Fruit fly (Drosophila melanogaster) whole organism, embryonic: ENCODE results near the gene cher.

Experiments used
- Antp ChIP-seq: fragments of 200-800 bp; sonication (Bioruptor generic); optimal IDR thresholded peaks from 3 replicates; lab custom pipeline; 2016; ENCODE audit warnings: missing biosample characterization, missing genetic modification characterization
- CG10267 ChIP-seq: fragments of 200-800 bp; sonication (Bioruptor generic); optimal IDR thresholded peaks from 2 replicates; lab custom pipeline; 2018; ENCODE audit warnings: missing biosample characterization, mild to moderate bottlenecking, missing genetic modification characterization, moderate library complexity
- CG10321 ChIP-seq: fragments of 200-800 bp; sonication (Bioruptor generic); IDR thresholded peaks from 2 replicates; pipeline ENCODE4 v1.3.6; 2022; ENCODE audit warnings: missing biosample characterization, missing genetic modification characterization
- CG12236 ChIP-seq: fragments of 200-800 bp; sonication (Bioruptor generic); optimal IDR thresholded peaks from 2 replicates; lab custom pipeline; 2016; ENCODE audit warnings: missing biosample characterization, missing genetic modification characterization
- CG12769 ChIP-seq: fragments of 200-800 bp; sonication (Bioruptor generic); optimal IDR thresholded peaks from 2 replicates; lab custom pipeline; 2019; ENCODE audit warnings: missing biosample characterization, mild to moderate bottlenecking, missing genetic modification characterization, moderate library complexity
- CG12942 ChIP-seq: fragments of 200-800 bp; sonication (Bioruptor generic); optimal IDR thresholded peaks from 3 replicates; lab custom pipeline; 2016; ENCODE audit warnings: missing biosample characterization, missing genetic modification characterization
- CG13894 ChIP-seq: fragments of 200-800 bp; sonication (Bioruptor generic); optimal IDR thresholded peaks from 3 replicates; lab custom pipeline; 2018; ENCODE audit warnings: missing biosample characterization, mild to moderate bottlenecking, missing genetic modification characterization, moderate library complexity
- CG15269 ChIP-seq: fragments of 200-800 bp; sonication (Bioruptor generic); optimal IDR thresholded peaks from 2 replicates; lab custom pipeline; 2018; ENCODE audit warnings: missing biosample characterization, mild to moderate bottlenecking, missing genetic modification characterization, moderate library complexity
- CG15696 ChIP-seq: fragments of 200-800 bp; sonication (Bioruptor generic); optimal IDR thresholded peaks from 2 replicates; lab custom pipeline; 2019; ENCODE audit warnings: missing biosample characterization, mild to moderate bottlenecking, missing genetic modification characterization, moderate library complexity
- CG1602 ChIP-seq: fragments of 200-800 bp; sonication (Bioruptor generic); optimal IDR thresholded peaks from 3 replicates; lab custom pipeline; 2016; ENCODE audit warnings: missing biosample characterization, missing genetic modification characterization
- CG1647 ChIP-seq: fragments of 200-800 bp; sonication (Bioruptor generic); optimal IDR thresholded peaks from 3 replicates; lab custom pipeline; 2016; ENCODE audit warnings: missing biosample characterization, missing genetic modification characterization
- CG17186 ChIP-seq: fragments of 200-800 bp; sonication (Bioruptor generic); optimal IDR thresholded peaks from 3 replicates; lab custom pipeline; 2017; ENCODE audit warnings: missing biosample characterization, missing genetic modification reagents, missing genetic modification characterization
- CG1792 ChIP-seq: fragments of 200-800 bp; sonication (Bioruptor generic); optimal IDR thresholded peaks from 2 replicates; lab custom pipeline; 2016; ENCODE audit warnings: missing biosample characterization, missing genetic modification characterization
- CG32532 ChIP-seq: fragments of 200-800 bp; sonication (Bioruptor generic); IDR thresholded peaks from 2 replicates; pipeline ENCODE4 v1.3.6; 2022; ENCODE audit warnings: missing biosample characterization, missing genetic modification characterization
- CG3995 ChIP-seq: fragments of 200-800 bp; sonication (Bioruptor generic); optimal IDR thresholded peaks from 3 replicates; lab custom pipeline; 2016; ENCODE audit warnings: missing biosample characterization, missing genetic modification characterization
- CG4360 ChIP-seq: fragments of 200-800 bp; sonication (Bioruptor generic); IDR thresholded peaks from 2 replicates; pipeline ENCODE4 v1.3.6; 2022; ENCODE audit warnings: missing biosample characterization, missing genetic modification characterization
- CG43689 ChIP-seq: fragments of 200-800 bp; sonication (Bioruptor generic); IDR thresholded peaks from 2 replicates; pipeline ENCODE4 v1.3.6; 2022; ENCODE audit warnings: missing biosample characterization, missing genetic modification characterization
- CG6683 ChIP-seq: fragments of 200-800 bp; sonication (Bioruptor generic); optimal IDR thresholded peaks from 2 replicates; lab custom pipeline; 2017; ENCODE audit warnings: missing biosample characterization, mild to moderate bottlenecking, missing genetic modification characterization, missing genetic modification reagents
- CG6765 ChIP-seq: fragments of 200-800 bp; sonication (Bioruptor generic); optimal IDR thresholded peaks from 3 replicates; lab custom pipeline; 2017; ENCODE audit warnings: missing biosample characterization, mild to moderate bottlenecking, missing genetic modification characterization
- CG8281 ChIP-seq: fragments of 200-800 bp; sonication (Bioruptor generic); optimal IDR thresholded peaks from 2 replicates; lab custom pipeline; 2018; ENCODE audit warnings: missing biosample characterization, mild to moderate bottlenecking, missing genetic modification characterization, moderate library complexity
- CTCF ChIP-seq: fragments of 200-800 bp; sonication (Bioruptor generic); optimal IDR thresholded peaks from 2 replicates; lab custom pipeline; 2017; ENCODE audit warnings: missing biosample characterization, mild to moderate bottlenecking, missing genetic modification characterization, moderate library complexity
- Doc2 ChIP-seq: fragments of 200-800 bp; sonication (Bioruptor generic); IDR thresholded peaks from 2 replicates; pipeline ENCODE4 v1.3.6; 2022; ENCODE audit warnings: missing biosample characterization, missing genetic modification characterization
- ERR ChIP-seq: fragments of 200-800 bp; sonication (Bioruptor generic); optimal IDR thresholded peaks from 2 replicates; lab custom pipeline; 2016; ENCODE audit warnings: missing biosample characterization, missing genetic modification characterization
- Eip74EF ChIP-seq, 2 experiments: fragments of 200-800 bp in 1 of 2; fragments of >200 bp in 1 of 2; sonication (Bioruptor generic) in 1 of 2; optimal IDR thresholded peaks; 2 replicates each; lab custom pipeline; 2017 to 2019; ENCODE audit warnings: missing biosample characterization in 2 of 2, missing genetic modification characterization in 2 of 2, mild to moderate bottlenecking in 1 of 2, moderate library complexity in 1 of 2
- Elba2 ChIP-seq: fragments of 200-800 bp; sonication (Bioruptor generic); optimal IDR thresholded peaks from 3 replicates; lab custom pipeline; 2016; ENCODE audit warnings: missing biosample characterization, missing genetic modification characterization
- Fer3 ChIP-seq: fragments of 200-800 bp; sonication (Bioruptor generic); optimal IDR thresholded peaks from 2 replicates; lab custom pipeline; 2018; ENCODE audit warnings: missing biosample characterization, mild to moderate bottlenecking, missing genetic modification characterization, moderate library complexity
- GATAe ChIP-seq: fragments of 200-800 bp; sonication (Bioruptor generic); conservative IDR thresholded peaks from 2 replicates; pipeline ENCODE4 v1.3.6; 2022; ENCODE audit warnings: missing biosample characterization, missing genetic modification characterization
- H2.0 ChIP-seq: fragments of 200-800 bp; sonication (Bioruptor generic); IDR thresholded peaks from 2 replicates; pipeline ENCODE4 v1.3.6; 2022; ENCODE audit warnings: missing biosample characterization, missing genetic modification characterization
- Lhr ChIP-seq: fragments of 200-800 bp; sonication (Bioruptor generic); optimal IDR thresholded peaks from 3 replicates; lab custom pipeline; 2017; ENCODE audit warnings: mild to moderate bottlenecking, missing biosample characterization, missing genetic modification reagents, missing genetic modification characterization
- Lpt ChIP-seq: fragments of >200 bp; optimal IDR thresholded peaks from 2 replicates; lab custom pipeline; 2018; ENCODE audit warnings: missing biosample characterization, missing genetic modification characterization
- Neu2 ChIP-seq: fragments of 200-800 bp; sonication (Bioruptor generic); optimal IDR thresholded peaks from 3 replicates; lab custom pipeline; 2016; ENCODE audit warnings: missing biosample characterization, missing genetic modification characterization, borderline replicate concordance
- NfI ChIP-seq: fragments of 200-800 bp; sonication (Bioruptor generic); optimal IDR thresholded peaks from 3 replicates; lab custom pipeline; 2018; ENCODE audit warnings: missing biosample characterization, mild to moderate bottlenecking, missing genetic modification characterization, moderate library complexity
- Sox100B ChIP-seq: fragments of 200-800 bp; sonication (Bioruptor generic); optimal IDR thresholded peaks from 3 replicates; lab custom pipeline; 2018; ENCODE audit warnings: missing biosample characterization, mild to moderate bottlenecking, missing genetic modification characterization
- ash1 ChIP-seq: fragments of 200-800 bp; sonication (Bioruptor generic); optimal IDR thresholded peaks from 2 replicates; lab custom pipeline; 2018; ENCODE audit warnings: missing biosample characterization, mild to moderate bottlenecking, missing genetic modification characterization
- bowl ChIP-seq: fragments of 200-800 bp; sonication (Bioruptor generic); IDR thresholded peaks from 2 replicates; pipeline ENCODE4 v1.3.6; 2022; ENCODE audit warnings: missing biosample characterization, missing genetic modification characterization
- cad ChIP-seq: fragments of >200 bp; optimal IDR thresholded peaks from 2 replicates; lab custom pipeline; 2017; ENCODE audit warnings: missing biosample characterization, missing genetic modification characterization
- dm ChIP-seq: fragments of 200-800 bp; sonication (Bioruptor generic); optimal IDR thresholded peaks from 3 replicates; lab custom pipeline; 2016; ENCODE audit warnings: missing biosample characterization, missing genetic modification characterization
- grau ChIP-seq: fragments of 200-800 bp; optimal IDR thresholded peaks from 3 replicates; lab custom pipeline; 2019; ENCODE audit warnings: missing biosample characterization, mild to moderate bottlenecking, missing genetic modification characterization, moderate library complexity
- her ChIP-seq: fragments of 200-800 bp; sonication (Bioruptor generic); optimal IDR thresholded peaks from 2 replicates; lab custom pipeline; 2016; ENCODE audit warnings: missing biosample characterization, missing genetic modification characterization
- lmd ChIP-seq: fragments of 200-800 bp; sonication (Bioruptor generic); IDR thresholded peaks from 2 replicates; pipeline ENCODE4 v1.3.6; 2022; ENCODE audit warnings: missing biosample characterization, missing genetic modification characterization
- maf-S ChIP-seq: fragments of 200-800 bp; sonication (Bioruptor generic); optimal IDR thresholded peaks from 2 replicates; lab custom pipeline; 2016; ENCODE audit warnings: missing biosample characterization, missing genetic modification characterization
- nom ChIP-seq: fragments of 200-800 bp; sonication (Bioruptor generic); optimal IDR thresholded peaks from 2 replicates; lab custom pipeline; 2017; ENCODE audit warnings: missing biosample characterization, missing genetic modification characterization, mild to moderate bottlenecking, moderate library complexity, missing genetic modification reagents
- org-1 ChIP-seq: fragments of 200-800 bp; sonication (Bioruptor generic); optimal IDR thresholded peaks from 2 replicates; lab custom pipeline; 2017; ENCODE audit warnings: missing biosample characterization, missing genetic modification characterization
- p53 ChIP-seq: fragments of 200-800 bp; sonication (Bioruptor generic); optimal IDR thresholded peaks from 2 replicates; lab custom pipeline; 2016; ENCODE audit warnings: missing biosample characterization, missing genetic modification characterization
- pnt ChIP-seq: fragments of 200-800 bp; sonication (Bioruptor generic); optimal IDR thresholded peaks from 3 replicates; lab custom pipeline; 2016; ENCODE audit warnings: missing biosample characterization, missing genetic modification characterization
- ranshi ChIP-seq: fragments of 200-800 bp; sonication (Bioruptor generic); IDR thresholded peaks from 2 replicates; pipeline ENCODE4 v1.3.6; 2022; ENCODE audit warnings: missing biosample characterization, missing genetic modification characterization
- sc ChIP-seq, 3 experiments: fragments of >200 bp in 2 of 3; fragments of 200-800 bp in 1 of 3; sonication (Bioruptor generic) in 1 of 3; optimal IDR thresholded peaks; 2 replicates in 2 of 3; 3 replicates in 1 of 3; lab custom pipeline; 2017; ENCODE audit warnings: mild to moderate bottlenecking in 1 of 3, missing biosample characterization in 1 of 3, missing genetic modification characterization in 1 of 3, missing genetic modification reagents in 1 of 3
- ssp ChIP-seq: fragments of 200-800 bp; sonication (Bioruptor generic); IDR thresholded peaks from 2 replicates; pipeline ENCODE4 v1.3.6; 2022; ENCODE audit warnings: missing biosample characterization, missing genetic modification characterization
- unc-4 ChIP-seq: fragments of 200-800 bp; sonication (Bioruptor generic); IDR thresholded peaks from 2 replicates; pipeline ENCODE4 v1.3.6; 2022; ENCODE audit warnings: missing biosample characterization, missing genetic modification characterization; ENCODE audit not compliant: partially characterized antibody

cher gene

DNA sequence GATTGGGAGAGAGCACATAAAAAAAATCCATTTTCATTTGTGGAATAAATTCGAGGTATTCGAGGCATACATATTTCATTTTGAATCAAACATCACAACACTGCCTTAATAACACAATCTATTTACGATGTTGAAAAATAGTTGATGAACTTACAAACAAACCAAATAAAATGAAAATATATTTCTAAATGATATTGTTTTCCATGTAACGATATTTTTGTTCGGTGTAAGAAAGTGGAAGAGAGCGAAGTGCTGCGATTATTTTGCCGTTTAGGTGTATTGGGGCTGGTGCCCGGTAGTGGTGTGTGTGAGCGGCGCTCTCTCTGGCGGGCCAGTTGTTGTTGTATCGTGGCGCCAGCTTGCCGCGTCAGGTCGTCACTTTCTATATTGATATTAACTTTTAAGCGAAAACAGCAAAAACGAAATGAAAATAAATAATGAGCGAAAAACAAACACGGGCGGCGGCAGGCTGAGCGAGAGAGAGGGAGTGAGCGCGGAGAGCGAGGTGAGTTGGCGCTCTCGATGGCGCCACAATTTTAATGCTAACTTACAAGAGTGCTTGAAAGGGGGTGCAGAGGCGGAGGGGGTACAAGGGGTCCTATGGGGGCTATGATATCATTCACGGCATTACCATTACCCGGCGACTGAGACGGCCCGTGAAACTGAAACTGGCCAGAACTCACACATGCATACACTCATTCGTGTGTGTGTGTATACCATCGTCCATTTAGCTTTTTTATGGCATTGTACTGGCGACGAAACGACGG, 60.0 kb downstream of the cher start (continued):
- peak; percentile 87 for TF ChIP-seq CG4360 (GFP tag; lab: Robert Waterston, UW)
- no peak for TF ChIP-seq Elba2 (GFP tag; lab: Kevin White, UChicago)
- TF ChIP-seq CG12769 (tag; lab: Kevin White, UChicago) = peak; percentile 96
- TF ChIP-seq CTCF (GFP tag; lab: Kevin White, UChicago) = peak; percentile 45
- peak; percentile 67 for TF ChIP-seq CG15696 (tag; lab: Kevin White, UChicago)
- TF ChIP-seq NfI = peak; percentile 93
- TF ChIP-seq bowl = peak; percentile 62; the same call in 1 of the 2 replicates
- peak in 1 of 2 experiments; percentile 95 for TF ChIP-seq Eip74EF (GFP tag; optimal IDR thresholded peaks at IDR 0.05; lab: Kevin White, UChicago)
- peak; percentile 90 for TF ChIP-seq CG6683 (GFP tag; lab: Kevin White, UChicago)
- peak; percentile 71 for TF ChIP-seq GATAe (GFP tag; lab: Robert Waterston, UW)
- TF ChIP-seq grau (tag; lab: Kevin White, UChicago) = peak; percentile 95
- peak; percentile 79 for TF ChIP-seq pnt
- TF ChIP-seq CG3995 (GFP tag; lab: Kevin White, UChicago) = peak; percentile 60
- peak; percentile 84 for TF ChIP-seq CG12236 (GFP tag; lab: Kevin White, UChicago)
- TF ChIP-seq CG1647 (GFP tag; lab: Kevin White, UChicago) = peak; percentile 90
- peak; percentile 84 for TF ChIP-seq CG6765 (GFP tag; lab: Kevin White, UChicago)
- peak; percentile 60; the same call in 1 of the 2 replicates for TF ChIP-seq Doc2 (GFP tag; lab: Robert Waterston, UW)
- TF ChIP-seq her (GFP tag; lab: Kevin White, UChicago) = peak; percentile 74
- TF ChIP-seq sc (optimal IDR thresholded peaks at IDR 0.05; lab: Kevin White, UChicago) = no peak
- peak; percentile 85 for TF ChIP-seq sc (GFP tag; optimal IDR thresholded peaks at IDR 0.05; lab: Kevin White, UChicago)
- TF ChIP-seq Lpt (GFP tag; lab: Kevin White, UChicago) = no peak
- TF ChIP-seq org-1 (GFP tag; lab: Kevin White, UChicago) = peak; percentile 96
- peak; percentile 71 for TF ChIP-seq ranshi
- peak; percentile 89 for TF ChIP-seq CG1602 (GFP tag; lab: Kevin White, UChicago)
- TF ChIP-seq CG32532 (GFP tag; lab: Robert Waterston, UW) = peak; percentile 87
- TF ChIP-seq CG13894 (tag; lab: Kevin White, UChicago) = peak; percentile 78
- TF ChIP-seq CG8281 (tag; lab: Kevin White, UChicago) = peak; percentile 78
- TF ChIP-seq Antp = peak; percentile 87
- peak; percentile 93 for TF ChIP-seq nom (GFP tag; lab: Kevin White, UChicago)
- TF ChIP-seq p53 (GFP tag; lab: Kevin White, UChicago) = no peak
- peak; percentile 93 for TF ChIP-seq Sox100B
- no peak for TF ChIP-seq cad (GFP tag; lab: Kevin White, UChicago)
- TF ChIP-seq CG43689 (GFP tag; lab: Robert Waterston, UW) = peak; percentile 44; the same call in 1 of the 2 replicates
- TF ChIP-seq maf-S (GFP tag; lab: Kevin White, UChicago) = peak; percentile 89
- peak; percentile 85 for TF ChIP-seq CG12942
- TF ChIP-seq ERR (GFP tag; lab: Kevin White, UChicago) = peak; percentile 84
- peak; percentile 78 for TF ChIP-seq dm (GFP tag; lab: Kevin White, UChicago)
- peak; percentile 89 for TF ChIP-seq CG10267
- TF ChIP-seq ash1 (GFP tag; lab: Kevin White, UChicago) = peak; percentile 70
- peak; percentile 25 for TF ChIP-seq CG17186 (GFP tag; lab: Kevin White, UChicago)
- peak; percentile 94 for TF ChIP-seq CG15269
- peak; percentile 65 for TF ChIP-seq Lhr (GFP tag; lab: Kevin White, UChicago)
- TF ChIP-seq CG1792 (GFP tag; lab: Kevin White, UChicago) = peak; percentile 84
- peak; percentile 93; the same call in 1 of the 2 replicates for TF ChIP-seq lmd (GFP tag; lab: Robert Waterston, UW)
- TF ChIP-seq H2.0 (GFP tag; lab: Robert Waterston, UW) = peak; percentile 77
- TF ChIP-seq ssp (GFP tag; lab: Robert Waterston, UW) = peak; percentile 79
- no peak for TF ChIP-seq unc-4 (GFP tag; lab: Robert Waterston, UW)
- TF ChIP-seq Fer3 (tag; lab: Kevin White, UChicago) = peak; percentile 93
- TF ChIP-seq Neu2 = peak; percentile 56
- peak; percentile 59 for TF ChIP-seq CG10321 (GFP tag; lab: Robert Waterston, UW)
